Fruit fly (Drosophila melanogaster) whole organism: Measurements from ENCODE around the gene Lrrk.

Experiments
- Dll ChIP-seq: fragments of >200 bp; optimal IDR thresholded peaks from 2 replicates; lab custom pipeline; 2017
- EcR ChIP-seq, 2 experiments: fragments of >200 bp; optimal IDR thresholded peaks; 2 replicates each; lab custom pipeline; 2017; ENCODE audit warnings: missing biosample characterization in 2 of 2, missing genetic modification characterization in 2 of 2, missing genetic modification reagents in 2 of 2
- pan ChIP-seq: fragments of >200 bp; optimal IDR thresholded peaks from 2 replicates; lab custom pipeline; 2017

DNA sequence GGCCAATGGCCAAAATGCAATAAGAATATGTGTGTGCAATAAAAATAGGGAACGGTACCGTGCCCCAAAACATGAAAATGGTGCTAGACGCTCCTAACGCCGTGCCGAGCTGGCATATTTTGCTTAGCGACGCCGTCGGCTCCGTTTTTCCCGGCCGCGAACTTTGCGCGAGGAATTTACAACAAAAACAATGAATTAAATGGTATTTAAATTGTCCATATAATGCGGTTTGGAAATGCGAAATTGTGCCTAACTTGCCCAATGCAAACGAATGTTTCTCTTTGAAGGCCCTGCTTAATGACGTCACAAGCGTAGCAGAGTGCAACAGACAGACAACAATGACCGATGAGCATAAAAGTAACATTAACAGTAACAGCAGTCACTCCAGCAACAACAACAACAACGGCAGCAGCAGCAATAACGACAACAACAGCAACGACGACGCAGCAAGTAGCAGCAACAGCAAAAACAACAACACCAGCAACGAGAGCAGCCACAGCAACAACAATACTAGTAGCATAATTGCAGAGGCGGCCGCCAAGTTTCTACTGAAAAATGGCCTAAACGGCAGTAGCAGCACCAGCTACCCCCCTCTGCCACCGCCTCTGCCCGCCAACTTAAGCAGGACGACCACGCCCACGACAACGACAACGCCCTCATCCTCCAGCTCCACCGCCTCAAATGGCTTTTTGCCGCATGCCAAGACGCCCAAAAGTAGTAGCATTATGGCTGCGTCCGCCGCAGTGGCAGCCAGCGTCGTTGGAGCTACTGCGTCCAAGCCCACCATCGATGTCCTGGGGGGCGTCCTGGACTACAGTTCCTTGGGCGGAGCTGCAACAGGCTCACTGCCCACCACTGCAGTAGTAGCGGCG is 12.7 kb upstream of the Lrrk start:
- TF ChIP-seq EcR (GFP tag; optimal IDR thresholded peaks at IDR 0.05; lab: Kevin White, UChicago) (no peak), pan (lab: Kevin White, UChicago) (no peak), Dll (lab: Kevin White, UChicago) (no peak)
